Worm (Caenorhabditis elegans) whole organism, young adult: ENCODE measurements around the gene F36H12.17.
"Not testable (repeated sequence)": the region's sequence is repeated elsewhere in the genome, so short reads cannot be mapped to it uniquely, and the experiment has no call there.

ENCODE experiments used
- B0261.1 ChIP-seq: sonication (generic microtip); optimal IDR thresholded peaks from 2 replicates; lab custom pipeline; 2016; ENCODE audit warnings: mild to moderate bottlenecking, missing genetic modification characterization, moderate library complexity, missing compliant biosample characterization
- C17E4.6 ChIP-seq: fragments of 200-800 bp; sonication (Bioruptor generic); IDR thresholded peaks from 2 replicates; pipeline ENCODE4 v1.3.6; 2022; ENCODE audit warnings: missing genetic modification reagents, missing genetic modification characterization, missing compliant biosample characterization
- F23B12.7 ChIP-seq: sonication (generic microtip); optimal IDR thresholded peaks from 2 replicates; lab custom pipeline; 2017; ENCODE audit warnings: missing genetic modification characterization, mild to moderate bottlenecking, missing compliant biosample characterization, antibody characterized with exemption, moderate library complexity; ENCODE audit not compliant: insufficient read depth
- F49E8.2 ChIP-seq: sonication (generic microtip); optimal IDR thresholded peaks from 3 replicates; lab custom pipeline; 2017; ENCODE audit warnings: missing genetic modification characterization, mild to moderate bottlenecking, missing compliant biosample characterization, antibody characterized with exemption, moderate library complexity; ENCODE audit not compliant: insufficient read depth
- F52B5.7 ChIP-seq: sonication (generic microtip); optimal IDR thresholded peaks from 2 replicates; lab custom pipeline; 2016; ENCODE audit warnings: mild to moderate bottlenecking, missing genetic modification characterization, missing compliant biosample characterization
- F57C9.4 ChIP-seq: sonication (generic microtip); optimal IDR thresholded peaks from 2 replicates; lab custom pipeline; 2017; ENCODE audit warnings: mild to moderate bottlenecking, missing genetic modification characterization, missing compliant biosample characterization
- K11D2.4 ChIP-seq: fragments of 200-800 bp; sonication (Bioruptor generic); IDR thresholded peaks from 2 replicates; pipeline ENCODE4 v1.3.6; 2022; ENCODE audit warnings: missing genetic modification reagents, missing genetic modification characterization, missing compliant biosample characterization
- K12H6.12 ChIP-seq: fragments of 200-800 bp; sonication (Bioruptor generic); optimal IDR thresholded peaks from 2 replicates; lab custom pipeline; 2018; ENCODE audit warnings: mild to moderate bottlenecking, missing genetic modification characterization, missing compliant biosample characterization
- Y53F4B.3 ChIP-seq: fragments of 200-800 bp; sonication (Bioruptor generic); IDR thresholded peaks from 2 replicates; pipeline ENCODE4 v1.3.6; 2022; ENCODE audit warnings: missing genetic modification reagents, missing genetic modification characterization, missing compliant biosample characterization
- Y53G8AR.9 ChIP-seq: fragments of 200-800 bp; sonication (Bioruptor generic); conservative IDR thresholded peaks from 2 replicates; pipeline ENCODE4 v1.3.6; 2022; ENCODE audit warnings: missing genetic modification reagents, missing genetic modification characterization, missing compliant biosample characterization
- Y67H2A.10 ChIP-seq: fragments of 200-800 bp; sonication (Bioruptor generic); conservative IDR thresholded peaks from 2 replicates; pipeline ENCODE4 v1.3.6; 2022; ENCODE audit warnings: missing genetic modification reagents, missing genetic modification characterization, missing compliant biosample characterization
- Y79H2A.3 ChIP-seq: fragments of 200-800 bp; sonication (Bioruptor generic); conservative IDR thresholded peaks from 2 replicates; pipeline ENCODE4 v1.3.6; 2022; ENCODE audit warnings: missing genetic modification reagents, missing genetic modification characterization, missing compliant biosample characterization
- akir-1 ChIP-seq: fragments of 200-800 bp; sonication (Bioruptor generic); optimal IDR thresholded peaks from 2 replicates; lab custom pipeline; 2018; ENCODE audit warnings: mild to moderate bottlenecking, missing genetic modification characterization, moderate library complexity, missing compliant biosample characterization
- cebp-2 ChIP-seq: fragments of 200-800 bp; sonication (Bioruptor generic); IDR thresholded peaks from 2 replicates; pipeline ENCODE4 v1.3.6; 2022; ENCODE audit warnings: missing genetic modification characterization, missing compliant biosample characterization
- ceh-40 ChIP-seq: fragments of 200-800 bp; sonication (Bioruptor generic); IDR thresholded peaks from 2 replicates; pipeline ENCODE4 v1.3.6; 2022; ENCODE audit warnings: missing genetic modification characterization, missing compliant biosample characterization
- ceh-58 ChIP-seq: fragments of 200-800 bp; sonication (Bioruptor generic); IDR thresholded peaks from 2 replicates; pipeline ENCODE4 v1.3.6; 2022; ENCODE audit warnings: missing genetic modification characterization, missing compliant biosample characterization
- ceh-91 ChIP-seq: fragments of 200-800 bp; sonication (Bioruptor generic); IDR thresholded peaks from 2 replicates; pipeline ENCODE4 v1.3.6; 2022; ENCODE audit warnings: missing genetic modification reagents, missing genetic modification characterization, missing compliant biosample characterization
- chd-7 ChIP-seq: sonication (generic microtip); optimal IDR thresholded peaks from 2 replicates; lab custom pipeline; 2016; ENCODE audit warnings: mild to moderate bottlenecking, missing genetic modification characterization, moderate library complexity, missing compliant biosample characterization
- efl-1 ChIP-seq: fragments of 150-350 bp; optimal IDR thresholded peaks from 2 replicates; lab custom pipeline; 2014; ENCODE audit warnings: missing biosample characterization, missing genetic modification reagents, missing genetic modification characterization
- egrh-3 ChIP-seq: fragments of 200-800 bp; sonication (Bioruptor generic); IDR thresholded peaks from 2 replicates; pipeline ENCODE4 v1.3.6; 2022; ENCODE audit warnings: missing genetic modification reagents, missing genetic modification characterization, missing compliant biosample characterization
- ekl-4 ChIP-seq: fragments of 200-800 bp; sonication (Bioruptor generic); IDR thresholded peaks from 2 replicates; pipeline ENCODE4 v1.3.6; 2022; ENCODE audit warnings: missing genetic modification reagents, missing genetic modification characterization, missing compliant biosample characterization
- hlh-12 ChIP-seq: sonication (generic microtip); optimal IDR thresholded peaks from 2 replicates; lab custom pipeline; 2016; ENCODE audit warnings: missing genetic modification characterization, missing compliant biosample characterization
- hmg-20 ChIP-seq: fragments of 200-800 bp; sonication (Bioruptor generic); IDR thresholded peaks from 2 replicates; pipeline ENCODE4 v1.3.6; 2022; ENCODE audit warnings: missing genetic modification reagents, missing genetic modification characterization, missing compliant biosample characterization
- hsf-1 ChIP-seq: fragments of 200-800 bp; sonication (Bioruptor generic); IDR thresholded peaks from 2 replicates; pipeline ENCODE4 v1.3.6; 2022; ENCODE audit warnings: missing genetic modification reagents, missing genetic modification characterization, missing compliant biosample characterization
- let-526 ChIP-seq: fragments of 200-800 bp; sonication (Bioruptor generic); IDR thresholded peaks from 2 replicates; pipeline ENCODE4 v1.3.6; 2022; ENCODE audit warnings: missing genetic modification reagents, missing genetic modification characterization, missing compliant biosample characterization
- let-607 ChIP-seq, 2 experiments: fragments of 200-800 bp in 1 of 2; sonication (Bioruptor generic) in 1 of 2; sonication (generic microtip) in 1 of 2; optimal IDR thresholded peaks; 2 replicates each; lab custom pipeline; 2016 to 2018; ENCODE audit warnings: mild to moderate bottlenecking in 2 of 2, missing compliant biosample characterization in 2 of 2, missing genetic modification characterization in 2 of 2, moderate library complexity in 2 of 2, missing genotype in 1 of 2
- lin-26 ChIP-seq: fragments of 200-800 bp; sonication (Bioruptor generic); IDR thresholded peaks from 2 replicates; pipeline ENCODE4 v1.3.6; 2022; ENCODE audit warnings: missing genetic modification reagents, missing genetic modification characterization, missing compliant biosample characterization
- lin-40 ChIP-seq: sonication (generic microtip); optimal IDR thresholded peaks from 2 replicates; lab custom pipeline; 2016; ENCODE audit warnings: missing genetic modification characterization, mild to moderate bottlenecking, missing compliant biosample characterization, missing genotype, missing genetic modification reagents
- madf-10 ChIP-seq: sonication (generic microtip); optimal IDR thresholded peaks from 2 replicates; lab custom pipeline; 2016; ENCODE audit warnings: mild to moderate bottlenecking, missing genetic modification characterization, missing compliant biosample characterization
- madf-3 ChIP-seq: fragments of 200-800 bp; sonication (Bioruptor generic); IDR thresholded peaks from 2 replicates; pipeline ENCODE4 v1.3.6; 2022; ENCODE audit warnings: missing genetic modification reagents, missing genetic modification characterization, missing compliant biosample characterization
- madf-6 ChIP-seq: fragments of 200-800 bp; sonication (Bioruptor generic); IDR thresholded peaks from 2 replicates; pipeline ENCODE4 v1.3.6; 2022; ENCODE audit warnings: missing genetic modification reagents, missing genetic modification characterization, missing compliant biosample characterization
- mxl-1 ChIP-seq: sonication (generic microtip); optimal IDR thresholded peaks from 2 replicates; lab custom pipeline; 2016; ENCODE audit warnings: missing genetic modification characterization, missing compliant biosample characterization
- pha-4 ChIP-seq: fragments of 150-350 bp; sonication (generic microtip); optimal IDR thresholded peaks from 2 replicates; lab custom pipeline; 2014; ENCODE audit warnings: missing biosample characterization, missing genetic modification reagents, missing genetic modification characterization
- repo-1 ChIP-seq: sonication (generic microtip); optimal IDR thresholded peaks from 2 replicates; lab custom pipeline; 2017; ENCODE audit warnings: mild to moderate bottlenecking, missing genetic modification characterization, missing compliant biosample characterization
- rpc-1 ChIP-seq, 2 experiments: fragments of 150-350 bp in 1 of 2; sonication (generic microtip) in 1 of 2; optimal IDR thresholded peaks; 2 replicates each; lab custom pipeline; 2014 to 2018; ENCODE audit warnings: missing biosample characterization in 1 of 2, missing genetic modification characterization in 1 of 2, missing genetic modification reagents in 1 of 2, missing genotype in 1 of 2
- snpc-3.4 ChIP-seq: sonication (generic microtip); optimal IDR thresholded peaks from 2 replicates; lab custom pipeline; 2017; ENCODE audit warnings: missing genetic modification characterization, mild to moderate bottlenecking, missing compliant biosample characterization, antibody characterized with exemption, moderate library complexity, missing genotype, missing genetic modification reagents
- snpc-4 ChIP-seq, 5 experiments: fragments of 150-350 bp in 1 of 5; sonication (generic microtip) in 4 of 5; optimal IDR thresholded peaks; 2 replicates each; lab custom pipeline; 2014 to 2018; ENCODE audit warnings: missing genetic modification characterization in 5 of 5, missing biosample characterization in 3 of 5, antibody characterized with exemption in 2 of 5, mild to moderate bottlenecking in 2 of 5, missing compliant biosample characterization in 2 of 5, missing genotype in 2 of 5, moderate library complexity in 2 of 5, missing genetic modification reagents in 1 of 5
- tbp1 ChIP-seq: fragments of 200-800 bp; sonication (Bioruptor generic); optimal IDR thresholded peaks from 2 replicates; lab custom pipeline; 2018; ENCODE audit warnings: mild to moderate bottlenecking, missing genetic modification characterization, missing compliant biosample characterization
- tbx-9 ChIP-seq: sonication (generic microtip); optimal IDR thresholded peaks from 2 replicates; lab custom pipeline; 2016; ENCODE audit warnings: borderline replicate concordance, missing genetic modification characterization, inconsistent platforms, missing compliant biosample characterization
- ztf-3 ChIP-seq: fragments of 200-800 bp; sonication (Bioruptor generic); optimal IDR thresholded peaks from 2 replicates; lab custom pipeline; 2018; ENCODE audit warnings: mild to moderate bottlenecking, missing genetic modification characterization, missing compliant biosample characterization

Gene F36H12.17

ce11 chrIV:5299138-5299537, 21.5 kb upstream of the F36H12.17 start:
- TF ChIP-seq egrh-3 (GFP tag; lab: Robert Waterston, UW) (peak; percentile 70), Y53F4B.3 (GFP tag; lab: Robert Waterston, UW) (peak; percentile 58; the same call in 1 of the 2 replicates)

DNA sequence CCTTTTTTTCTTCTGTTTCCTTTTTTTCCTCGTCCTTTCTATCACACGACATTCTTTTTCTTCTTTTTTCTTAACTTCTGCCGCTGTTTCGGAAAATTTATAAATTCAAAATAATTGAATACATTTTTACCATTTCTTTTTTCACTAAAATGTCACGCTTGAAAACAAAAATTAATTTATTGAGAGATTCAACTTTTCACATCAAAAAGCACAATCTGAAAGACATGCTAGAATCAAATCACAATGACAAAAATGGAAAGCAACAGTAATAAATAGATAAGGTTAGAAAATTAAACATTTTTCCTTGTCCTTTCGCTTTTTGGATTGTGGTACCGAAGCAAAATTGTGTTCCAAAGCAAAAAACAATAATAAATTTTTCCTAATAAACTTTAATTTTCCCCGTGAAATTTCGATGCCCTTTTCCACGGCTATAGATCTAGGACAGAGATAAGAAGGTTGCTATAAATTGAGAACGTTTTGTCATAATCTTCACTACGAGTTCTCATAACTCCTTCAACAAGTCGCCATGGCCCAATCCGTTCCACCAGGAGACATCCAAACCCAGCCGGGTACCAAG, 19.9 kb upstream of the F36H12.17 start, which contains the start of the genes ZK354.6 and msp-113:
TSS of gene ZK354.6 (minus strand) at position 101 of the 577 bp plus-strand sequence.
TSS of gene msp-113 (plus strand) at position 527 of the 577 bp plus-strand sequence.
- TF ChIP-seq madf-10 (tag; lab: Kevin White, UChicago) (no peak), ceh-40 (no peak), K12H6.12 (no peak), madf-6 (GFP tag; lab: Robert Waterston, UW) (no peak), cebp-2 (GFP tag; lab: Robert Waterston, UW) (no peak), Y67H2A.10 (GFP tag; lab: Robert Waterston, UW) (no peak), tbx-9 (no peak), F23B12.7 (tag; lab: Kevin White, UChicago) (no peak), let-526 (no peak), let-607 (tag; optimal IDR thresholded peaks at IDR 0.05; lab: Kevin White, UChicago) (no peak), ztf-3 (GFP tag; lab: Kevin White, UChicago) (no peak), Y53F4B.3 (GFP tag; lab: Robert Waterston, UW) (no peak)

DNA sequence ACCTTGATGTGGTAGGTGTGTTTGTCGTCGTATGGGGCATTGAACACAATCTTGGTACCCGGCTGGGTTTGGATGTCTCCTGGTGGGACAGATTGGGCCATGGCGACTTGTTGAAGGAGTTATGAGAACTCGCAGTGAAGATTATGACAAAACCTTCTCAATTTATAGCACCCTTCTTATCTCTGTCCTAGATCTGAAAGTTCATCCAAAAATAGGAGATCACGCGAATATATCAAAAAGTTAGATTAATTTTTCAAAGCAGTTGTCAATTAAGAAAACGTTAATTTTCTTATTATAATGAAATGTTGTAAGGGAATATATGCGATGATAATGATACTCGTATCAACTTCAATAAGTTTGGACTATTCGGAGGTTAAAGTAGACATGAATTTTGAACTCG, 17.6 kb upstream of the F36H12.17 start, which contains the start of gene msp-51:
TSS of gene msp-51 (minus strand) at position 101 of the 400 bp plus-strand sequence.
- TF ChIP-seq ceh-58 (GFP tag; lab: Robert Waterston, UW); tbp1 (GFP tag; lab: Kevin White, UChicago); hmg-20 (GFP tag; lab: Robert Waterston, UW): not testable (repeated sequence)

ce11 chrIV:5294467-5294866, 16.8 kb upstream of the F36H12.17 start:
- no peak for TF ChIP-seq cebp-2 (GFP tag; lab: Robert Waterston, UW)
- TF ChIP-seq K11D2.4, result no peak
- no peak for TF ChIP-seq ceh-58 (GFP tag; lab: Robert Waterston, UW)
- TF ChIP-seq snpc-4 (GFP tag; optimal IDR thresholded peaks at IDR 0.05; lab: Kevin White, UChicago), result no peak
- TF ChIP-seq snpc-4 (tag; optimal IDR thresholded peaks at IDR 0.05; lab: Kevin White, UChicago), result no peak
- TF ChIP-seq repo-1 (tag; lab: Kevin White, UChicago), result no peak
- no peak for TF ChIP-seq pha-4 (tag; lab: Kevin White, UChicago)
- no peak for TF ChIP-seq F49E8.2 (tag; lab: Kevin White, UChicago)
- no peak for TF ChIP-seq F57C9.4 (tag; lab: Kevin White, UChicago)
- no peak for TF ChIP-seq madf-3
- TF ChIP-seq efl-1 (GFP tag; lab: Kevin White, UChicago), result no peak
- TF ChIP-seq lin-40 (tag; lab: Kevin White, UChicago), result no peak
- no peak for TF ChIP-seq lin-26 (GFP tag; lab: Robert Waterston, UW)

- TF ChIP-seq mxl-1 (tag; lab: Kevin White, UChicago) (no peak), ceh-91 (no peak), F52B5.7 (tag; lab: Kevin White, UChicago) (no peak), hlh-12 (no peak), akir-1 (no peak), Y79H2A.3 (GFP tag; lab: Robert Waterston, UW) (no peak), B0261.1 (tag; lab: Kevin White, UChicago) (no peak), chd-7 (tag; lab: Kevin White, UChicago) (no peak), snpc-3.4 (tag; lab: Kevin White, UChicago) (no peak), C17E4.6 (GFP tag; lab: Robert Waterston, UW) (no peak), hsf-1 (no peak), Y53G8AR.9 (GFP tag; lab: Robert Waterston, UW) (no peak), ekl-4 (GFP tag; lab: Robert Waterston, UW) (no peak), rpc-1 (optimal IDR thresholded peaks at IDR 0.05; lab: Kevin White, UChicago) (no peak), rpc-1 (tag; optimal IDR thresholded peaks at IDR 0.05; lab: Kevin White, UChicago) (no peak), cebp-2 (GFP tag; lab: Robert Waterston, UW) (no peak)
Observed at ce11 chrIV:5291207-5291606, 13.6 kb upstream of the F36H12.17 start.
